Fruit fly (Drosophila melanogaster) whole organism, embryonic: ENCODE results near the gene CG17134.

Source experiments
- BEAF-32 ChIP-seq: fragments of 200-800 bp; sonication (Bioruptor generic); optimal IDR thresholded peaks from 3 replicates; lab custom pipeline; 2017; ENCODE audit warnings: missing biosample characterization, missing genetic modification characterization, mild to moderate bottlenecking, moderate library complexity, missing genetic modification reagents
- CG10209 ChIP-seq: fragments of 200-800 bp; sonication (Bioruptor generic); optimal IDR thresholded peaks from 3 replicates; lab custom pipeline; 2017; ENCODE audit warnings: missing biosample characterization, mild to moderate bottlenecking, missing genetic modification characterization, missing genetic modification reagents
- CG10366 ChIP-seq: fragments of 200-800 bp; sonication (Bioruptor generic); IDR thresholded peaks from 2 replicates; pipeline ENCODE4 v1.3.6; 2022; ENCODE audit warnings: missing biosample characterization, missing genetic modification characterization
- CG11560 ChIP-seq: fragments of 200-800 bp; sonication (Bioruptor generic); IDR thresholded peaks from 3 replicates; pipeline ENCODE4 v1.3.6; 2022; ENCODE audit warnings: missing biosample characterization, missing genetic modification characterization
- CG12744 ChIP-seq: fragments of 200-800 bp; sonication (Bioruptor generic); optimal IDR thresholded peaks from 2 replicates; lab custom pipeline; 2016; ENCODE audit warnings: missing biosample characterization, missing genetic modification characterization
- CG13287 ChIP-seq: fragments of 200-800 bp; sonication (Bioruptor generic); IDR thresholded peaks from 2 replicates; pipeline ENCODE4 v1.3.6; 2022; ENCODE audit warnings: missing biosample characterization, missing genetic modification characterization; ENCODE audit not compliant: partially characterized antibody
- CG13624 ChIP-seq: fragments of 200-800 bp; sonication (Bioruptor generic); optimal IDR thresholded peaks from 2 replicates; lab custom pipeline; 2016; ENCODE audit warnings: missing biosample characterization, missing genetic modification characterization
- CG15479 ChIP-seq: fragments of 200-800 bp; sonication (Bioruptor generic); optimal IDR thresholded peaks from 3 replicates; lab custom pipeline; 2019; ENCODE audit warnings: missing biosample characterization, mild to moderate bottlenecking, missing genetic modification characterization, moderate library complexity
- CG15514 ChIP-seq: fragments of 200-800 bp; sonication (Bioruptor generic); optimal IDR thresholded peaks from 3 replicates; lab custom pipeline; 2017; ENCODE audit warnings: missing biosample characterization, missing genetic modification characterization, mild to moderate bottlenecking, moderate library complexity, missing genetic modification reagents
- CG15601 ChIP-seq: fragments of 200-800 bp; sonication (Bioruptor generic); optimal IDR thresholded peaks from 3 replicates; lab custom pipeline; 2019; ENCODE audit warnings: missing biosample characterization, mild to moderate bottlenecking, missing genetic modification characterization, moderate library complexity
- CG17328 ChIP-seq: fragments of 200-800 bp; sonication (Bioruptor generic); IDR thresholded peaks from 2 replicates; pipeline ENCODE4 v1.3.6; 2022; ENCODE audit warnings: missing biosample characterization, missing genetic modification characterization
- CG17612 ChIP-seq: fragments of 200-800 bp; sonication (Bioruptor generic); IDR thresholded peaks from 2 replicates; pipeline ENCODE4 v1.3.6; 2022; ENCODE audit warnings: missing biosample characterization, missing genetic modification characterization
- CG17829 ChIP-seq: fragments of 200-800 bp; optimal IDR thresholded peaks from 2 replicates; lab custom pipeline; 2019; ENCODE audit warnings: missing biosample characterization, mild to moderate bottlenecking, missing genetic modification characterization, moderate library complexity
- CG18262 ChIP-seq: fragments of 200-800 bp; optimal IDR thresholded peaks from 3 replicates; lab custom pipeline; 2019; ENCODE audit warnings: missing biosample characterization, mild to moderate bottlenecking, missing genetic modification characterization, moderate library complexity
- CG30020 ChIP-seq: fragments of 200-800 bp; optimal IDR thresholded peaks from 2 replicates; lab custom pipeline; 2019; ENCODE audit warnings: missing biosample characterization, mild to moderate bottlenecking, missing genetic modification characterization, moderate library complexity
- CG7556 ChIP-seq: fragments of 200-800 bp; sonication (Bioruptor generic); optimal IDR thresholded peaks from 2 replicates; lab custom pipeline; 2017; ENCODE audit warnings: missing biosample characterization, mild to moderate bottlenecking, missing genetic modification characterization
- CG9437 ChIP-seq: fragments of 200-800 bp; sonication (Bioruptor generic); optimal IDR thresholded peaks from 2 replicates; lab custom pipeline; 2018; ENCODE audit warnings: missing biosample characterization, mild to moderate bottlenecking, missing genetic modification characterization
- Camta ChIP-seq: fragments of 200-800 bp; sonication (Bioruptor generic); optimal IDR thresholded peaks from 2 replicates; lab custom pipeline; 2016; ENCODE audit warnings: missing biosample characterization, missing genetic modification characterization
- D ChIP-seq, 2 experiments: fragments of 200-800 bp in 1 of 2; fragments of >200 bp in 1 of 2; sonication (Bioruptor generic) in 1 of 2; optimal IDR thresholded peaks; 2 replicates in 1 of 2; 3 replicates in 1 of 2; lab custom pipeline; 2017; ENCODE audit warnings: mild to moderate bottlenecking in 1 of 2, missing biosample characterization in 1 of 2, missing genetic modification characterization in 1 of 2, missing genetic modification reagents in 1 of 2
- Dfd ChIP-seq, 2 experiments: fragments of >200 bp; optimal IDR thresholded peaks; 2 replicates each; lab custom pipeline; 2017; ENCODE audit warnings: missing biosample characterization in 2 of 2, missing genetic modification characterization in 2 of 2
- Dip2 ChIP-seq: fragments of 200-800 bp; sonication (Bioruptor generic); IDR thresholded peaks from 2 replicates; pipeline ENCODE4 v1.3.6; 2022; ENCODE audit warnings: missing biosample characterization, missing genetic modification characterization
- HLHmδ ChIP-seq: fragments of 200-800 bp; sonication (Bioruptor generic); optimal IDR thresholded peaks from 2 replicates; lab custom pipeline; 2018; ENCODE audit warnings: missing biosample characterization, mild to moderate bottlenecking, missing genetic modification characterization, moderate library complexity
- Hand ChIP-seq: fragments of 200-800 bp; sonication (Bioruptor generic); optimal IDR thresholded peaks from 2 replicates; lab custom pipeline; 2017; ENCODE audit warnings: mild to moderate bottlenecking, missing biosample characterization, missing genetic modification reagents, missing genetic modification characterization
- HmgZ ChIP-seq: fragments of 200-800 bp; sonication (Bioruptor generic); optimal IDR thresholded peaks from 2 replicates; lab custom pipeline; 2018; ENCODE audit warnings: missing biosample characterization, mild to moderate bottlenecking, missing genetic modification characterization
- Lpt ChIP-seq: fragments of >200 bp; optimal IDR thresholded peaks from 2 replicates; lab custom pipeline; 2018; ENCODE audit warnings: missing biosample characterization, missing genetic modification characterization
- Med ChIP-seq: fragments of 200-800 bp; sonication (Bioruptor generic); peaks from one replicate; lab custom pipeline; 2016; ENCODE audit warnings: missing biosample characterization, missing genetic modification characterization, mild to moderate bottlenecking, inconsistent platforms, moderate library complexity
- Oaz ChIP-seq: fragments of 200-800 bp; sonication (Bioruptor generic); IDR thresholded peaks from 2 replicates; pipeline ENCODE4 v1.3.6; 2022; ENCODE audit warnings: missing biosample characterization, missing genetic modification characterization
- Optix ChIP-seq: fragments of 200-800 bp; sonication (Bioruptor generic); IDR thresholded peaks from 3 replicates; pipeline ENCODE4 v1.3.6; 2022; ENCODE audit warnings: missing biosample characterization, missing genetic modification characterization
- Scr ChIP-seq: fragments of 200-800 bp; sonication (Bioruptor generic); IDR thresholded peaks from 2 replicates; pipeline ENCODE4 v1.3.6; 2022; ENCODE audit warnings: missing biosample characterization, missing genetic modification characterization; ENCODE audit not compliant: partially characterized antibody
- Sry-β ChIP-seq: fragments of 200-800 bp; sonication (Bioruptor generic); optimal IDR thresholded peaks from 2 replicates; lab custom pipeline; 2018; ENCODE audit warnings: missing biosample characterization, mild to moderate bottlenecking, missing genetic modification characterization, moderate library complexity
- Sry-δ ChIP-seq: fragments of 200-800 bp; sonication (Bioruptor generic); optimal IDR thresholded peaks from 2 replicates; lab custom pipeline; 2016; ENCODE audit warnings: missing biosample characterization, missing genetic modification characterization
- cg ChIP-seq: fragments of 200-800 bp; sonication (Bioruptor generic); optimal IDR thresholded peaks from 3 replicates; lab custom pipeline; 2019; ENCODE audit warnings: missing biosample characterization, mild to moderate bottlenecking, missing genetic modification characterization, moderate library complexity
- chinmo ChIP-seq: fragments of 200-800 bp; sonication (Bioruptor generic); IDR thresholded peaks from 4 replicates; pipeline ENCODE4 v1.3.6; 2022; ENCODE audit warnings: missing biosample characterization, missing genetic modification characterization; ENCODE audit not compliant: partially characterized antibody
- dan ChIP-seq: fragments of 200-800 bp; sonication (Bioruptor generic); IDR thresholded peaks from 2 replicates; pipeline ENCODE4 v1.3.6; 2022; ENCODE audit warnings: missing biosample characterization, missing genetic modification characterization
- dm ChIP-seq: fragments of 200-800 bp; sonication (Bioruptor generic); optimal IDR thresholded peaks from 3 replicates; lab custom pipeline; 2016; ENCODE audit warnings: missing biosample characterization, missing genetic modification characterization
- dpn ChIP-seq, 2 experiments: fragments of 200-800 bp; sonication (Bioruptor generic); optimal IDR thresholded peaks; 3 replicates each; lab custom pipeline; 2016; ENCODE audit warnings: missing biosample characterization in 2 of 2, missing genetic modification characterization in 2 of 2
- gfzf ChIP-seq: fragments of 200-800 bp; sonication (Bioruptor generic); optimal IDR thresholded peaks from 2 replicates; lab custom pipeline; 2016; ENCODE audit warnings: missing biosample characterization, mild to moderate bottlenecking, missing genetic modification characterization, moderate library complexity
- gro ChIP-seq: fragments of 200-800 bp; sonication (Bioruptor generic); optimal IDR thresholded peaks from 2 replicates; lab custom pipeline; 2016; ENCODE audit warnings: missing biosample characterization, missing genetic modification characterization
- gsb-n ChIP-seq: fragments of 200-800 bp; sonication (Bioruptor generic); optimal IDR thresholded peaks from 3 replicates; lab custom pipeline; 2018; ENCODE audit warnings: missing biosample characterization, mild to moderate bottlenecking, missing genetic modification characterization
- knrl ChIP-seq: fragments of 200-800 bp; sonication (Bioruptor generic); IDR thresholded peaks from 3 replicates; pipeline ENCODE4 v1.3.6; 2022; ENCODE audit warnings: missing biosample characterization, missing genetic modification characterization; ENCODE audit not compliant: partially characterized antibody
- nerfin-1 ChIP-seq: fragments of 200-800 bp; sonication (Bioruptor generic); optimal IDR thresholded peaks from 3 replicates; lab custom pipeline; 2019; ENCODE audit warnings: missing biosample characterization, mild to moderate bottlenecking, missing genetic modification characterization, moderate library complexity
- pb ChIP-seq: fragments of 200-800 bp; sonication (Bioruptor generic); optimal IDR thresholded peaks from 3 replicates; lab custom pipeline; 2016; ENCODE audit warnings: missing biosample characterization, missing genetic modification characterization
- pfk ChIP-seq: fragments of 200-800 bp; sonication (Bioruptor generic); optimal IDR thresholded peaks from 2 replicates; lab custom pipeline; 2018; ENCODE audit warnings: missing biosample characterization, mild to moderate bottlenecking, missing genetic modification characterization, moderate library complexity
- psq ChIP-seq: fragments of 200-800 bp; sonication (Bioruptor generic); optimal IDR thresholded peaks from 2 replicates; lab custom pipeline; 2017; ENCODE audit warnings: missing biosample characterization, missing genetic modification characterization
- sens-2 ChIP-seq: fragments of 200-800 bp; sonication (Bioruptor generic); IDR thresholded peaks from 2 replicates; pipeline ENCODE4 v1.3.6; 2022; ENCODE audit warnings: missing biosample characterization, missing genetic modification characterization
- stc ChIP-seq: fragments of 200-800 bp; sonication (Bioruptor generic); IDR thresholded peaks from 2 replicates; pipeline ENCODE4 v1.3.6; 2022; ENCODE audit warnings: missing biosample characterization, missing genetic modification characterization
- tap ChIP-seq: fragments of 200-800 bp; optimal IDR thresholded peaks from 3 replicates; lab custom pipeline; 2019; ENCODE audit warnings: missing biosample characterization, mild to moderate bottlenecking, missing genetic modification characterization, moderate library complexity
- trem ChIP-seq: fragments of 200-800 bp; optimal IDR thresholded peaks from 3 replicates; lab custom pipeline; 2019; ENCODE audit warnings: missing biosample characterization, mild to moderate bottlenecking, missing genetic modification characterization, moderate library complexity

CG17134 gene

DNA sequence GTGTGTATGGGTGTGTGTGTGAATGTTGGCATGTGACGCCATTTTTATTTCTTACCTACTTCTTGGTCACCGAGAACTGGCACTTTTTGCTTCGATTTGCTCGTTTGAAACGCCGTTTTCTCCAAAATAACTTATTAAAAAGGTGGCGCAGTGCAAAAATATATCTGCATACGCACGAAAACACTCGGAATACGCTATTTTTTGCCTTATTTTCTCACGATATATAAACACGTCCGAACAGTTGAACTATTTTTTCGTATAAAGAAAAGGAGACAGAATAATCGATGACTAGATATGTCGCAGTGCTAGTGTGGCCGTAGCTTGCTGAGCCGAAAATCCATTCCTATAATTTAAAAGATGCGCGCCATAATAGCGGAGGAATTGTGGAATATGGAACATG, 21.8 kb downstream of the CG17134 start, which contains the start of gene CG6700 (continued):
- TF ChIP-seq CG17829 (tag; lab: Kevin White, UChicago) = peak; percentile 9
- peak; percentile 11 for TF ChIP-seq psq
- peak; percentile 82 for TF ChIP-seq gfzf (GFP tag; lab: Kevin White, UChicago)
- TF ChIP-seq Lpt (GFP tag; lab: Kevin White, UChicago) = no peak
- TF ChIP-seq nerfin-1 = peak; percentile 98
- TF ChIP-seq dpn (GFP tag; optimal IDR thresholded peaks at IDR 0.05; lab: Kevin White, UChicago) = no peak
- TF ChIP-seq Sry-δ (GFP tag; lab: Kevin White, UChicago) = peak; percentile 33
- TF ChIP-seq pfk (GFP tag; lab: Kevin White, UChicago) = peak; percentile 90
- TF ChIP-seq trem (tag; lab: Kevin White, UChicago) = peak; percentile 55
- peak; percentile 30 for TF ChIP-seq CG15479 (GFP tag; lab: Kevin White, UChicago)
- TF ChIP-seq CG13287 = peak; percentile 45
- no peak for TF ChIP-seq CG17328 (GFP tag; lab: Robert Waterston, UW)
- peak; percentile 28 for TF ChIP-seq CG13624 (GFP tag; lab: Kevin White, UChicago)
- peak; percentile 58 for TF ChIP-seq CG15514 (GFP tag; lab: Kevin White, UChicago)
- TF ChIP-seq Hand (GFP tag; lab: Kevin White, UChicago) = no peak
- no peak for TF ChIP-seq Dfd (GFP tag; optimal IDR thresholded peaks at IDR 0.05; lab: Kevin White, UChicago)
- TF ChIP-seq stc (GFP tag; lab: Robert Waterston, UW) = no peak
- peak; percentile 71 for TF ChIP-seq Med (GFP tag; lab: Kevin White, UChicago)
- TF ChIP-seq CG9437 (GFP tag; lab: Kevin White, UChicago) = no peak
- peak; percentile 41 for TF ChIP-seq D (optimal IDR thresholded peaks at IDR 0.05; lab: Kevin White, UChicago)
- TF ChIP-seq D (GFP tag; optimal IDR thresholded peaks at IDR 0.05; lab: Kevin White, UChicago) = no peak
- TF ChIP-seq gro (GFP tag; lab: Kevin White, UChicago) = peak; percentile 49
- peak; percentile 40 for TF ChIP-seq Scr (GFP tag; lab: Robert Waterston, UW)
- TF ChIP-seq BEAF-32 = peak; percentile 45
- no peak for TF ChIP-seq knrl (GFP tag; lab: Robert Waterston, UW)
- peak; percentile 67 for TF ChIP-seq CG30020 (tag; lab: Kevin White, UChicago)
- TF ChIP-seq cg (GFP tag; lab: Kevin White, UChicago) = peak; percentile 88
- TF ChIP-seq CG10209 = no peak
- TF ChIP-seq dm = peak; percentile 9
- no peak for TF ChIP-seq CG15601 (tag; lab: Kevin White, UChicago)
- TF ChIP-seq, all 482 proteins: peak for 49

DNA sequence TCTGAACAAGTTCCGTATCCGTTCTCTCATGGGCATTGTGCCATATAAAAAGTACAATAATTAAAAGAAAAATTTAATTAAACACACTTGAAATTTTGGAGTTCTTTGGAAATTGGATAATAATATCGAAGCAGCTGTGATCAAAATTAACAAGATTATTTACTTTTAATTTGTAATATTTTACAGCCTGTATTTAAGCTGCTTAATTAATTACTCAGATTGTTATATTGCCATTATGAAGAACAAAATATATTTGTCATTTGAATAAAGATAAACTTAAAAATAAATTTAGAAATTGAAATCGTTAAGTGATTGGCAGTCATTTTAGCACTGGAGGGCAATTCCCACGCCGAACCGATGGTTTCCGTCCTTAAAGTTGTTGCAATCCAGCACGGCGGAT, 25.1 kb downstream of the CG17134 start, which contains the start of the genes CG17139 and CG17140:
Gene CG17139, minus strand, starts transcription at position 101 of the 400 bp plus-strand sequence.
Gene CG17140, minus strand, starts transcription at position 101 of the 400 bp plus-strand sequence.
- no peak for TF ChIP-seq Dip2 (GFP tag; lab: Robert Waterston, UW)
- TF ChIP-seq CG17612 = no peak
- TF ChIP-seq CG10366 (GFP tag; lab: Robert Waterston, UW) = no peak
- TF ChIP-seq CG7556 (GFP tag; lab: Kevin White, UChicago) = no peak

DNA sequence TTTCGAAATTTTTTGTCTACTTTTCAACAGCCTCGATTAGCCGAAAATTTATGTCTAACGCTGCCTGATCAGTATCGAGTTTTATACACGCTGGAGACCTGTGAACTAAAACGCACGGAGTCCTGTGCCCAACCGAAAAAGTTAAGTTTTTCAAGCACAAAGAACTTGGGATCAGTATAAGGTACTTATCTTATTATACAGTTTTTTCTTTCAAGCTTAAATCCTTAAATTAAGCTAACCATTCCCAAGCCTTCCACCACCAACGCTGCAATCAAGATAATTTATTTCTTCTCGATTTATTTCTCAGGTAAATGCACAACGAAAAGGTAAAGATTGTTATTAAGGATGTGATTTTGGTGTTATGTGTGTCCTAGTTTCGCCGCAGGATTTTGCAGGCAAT, 26.4 kb downstream of the CG17134 start, which contains the start of gene Porin2:
Gene Porin2, minus strand, starts transcription at position 101 of the 400 bp plus-strand sequence.
- TF ChIP-seq tap (tag; lab: Kevin White, UChicago) (no peak), chinmo (GFP tag; lab: Robert Waterston, UW) (no peak), Sry-β (no peak), HmgZ (tag; lab: Kevin White, UChicago) (no peak), CG12744 (GFP tag; lab: Kevin White, UChicago) (no peak), dan (no peak), gsb-n (no peak), CG18262 (tag; lab: Kevin White, UChicago) (no peak), knrl (GFP tag; lab: Robert Waterston, UW) (no peak), HLHmδ (GFP tag; lab: Kevin White, UChicago) (no peak), CG15514 (GFP tag; lab: Kevin White, UChicago) (no peak), sens-2 (GFP tag; lab: Robert Waterston, UW) (no peak), D (optimal IDR thresholded peaks at IDR 0.05; lab: Kevin White, UChicago) (no peak), D (GFP tag; optimal IDR thresholded peaks at IDR 0.05; lab: Kevin White, UChicago) (no peak), pb (GFP tag; lab: Kevin White, UChicago) (no peak), CG11560 (tag; lab: Robert Waterston, UW) (no peak), Optix (GFP tag; lab: Robert Waterston, UW) (no peak), Camta (GFP tag; lab: Kevin White, UChicago) (no peak), Oaz (GFP tag; lab: Robert Waterston, UW) (no peak)
